Worm (Caenorhabditis elegans): ENCODE results near the gene K12H6.6.

K12H6.6 gene

DNA sequence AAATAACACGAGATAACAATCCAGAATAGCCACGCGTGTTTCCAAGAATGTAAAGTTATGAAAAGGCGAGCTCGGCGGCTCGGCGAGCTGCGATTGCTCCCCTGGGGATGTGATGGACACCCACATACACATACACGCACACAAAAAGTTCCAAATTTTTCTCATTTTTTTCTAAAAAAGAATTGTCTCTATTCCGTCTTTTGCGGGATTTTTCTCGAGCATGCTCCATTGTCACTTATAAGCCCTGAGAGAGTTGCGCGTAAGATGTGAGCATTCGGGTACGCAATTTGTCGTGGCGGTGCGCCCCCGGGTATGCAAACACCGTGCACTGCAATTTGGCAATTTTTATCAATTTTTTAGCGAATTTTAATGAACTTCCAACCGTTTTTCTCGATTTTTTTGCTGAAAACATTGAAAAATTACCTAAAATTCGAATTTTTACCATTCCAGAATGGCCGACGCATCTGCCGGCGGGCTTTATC, 44.0 kb downstream of the K12H6.6 start, which contains the start of the genes F08D12.12 and srpa-72 (continued):
- TF ChIP-seq K12H6.12 (tag; optimal IDR thresholded peaks at IDR 0.05) (no peak), tbp1 (GFP tag; optimal IDR thresholded peaks at IDR 0.05) (peak; percentile 30)

DNA sequence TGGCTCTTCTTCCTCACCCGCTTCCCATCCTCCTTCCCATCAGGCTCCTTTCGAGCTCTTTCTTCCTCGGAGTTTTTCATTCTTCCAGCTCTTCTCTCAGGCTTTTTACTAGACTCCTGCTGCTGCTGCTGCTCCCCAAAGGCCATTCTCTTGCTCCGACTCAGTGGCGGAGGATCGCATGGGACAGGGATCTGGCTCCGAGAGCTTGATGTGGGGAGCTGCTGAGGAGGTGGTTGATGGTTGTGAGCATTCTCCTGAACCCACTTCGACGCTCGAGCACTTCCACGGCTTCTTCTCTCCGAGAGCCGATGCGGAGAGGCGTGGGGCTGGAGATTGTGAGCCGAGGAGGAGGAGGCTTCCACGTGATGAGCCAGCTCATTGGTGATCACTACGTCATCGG, 45.2 kb downstream of the K12H6.6 start:
- TF ChIP-seq zfh-2 (GFP tag; conservative IDR thresholded peaks at IDR 0.05), result peak; percentile 88
- 0 out of 2 replicates have a peak, but pooled peaks have one; percentile 64 for TF ChIP-seq F37B4.10 (GFP tag; IDR thresholded peaks at IDR 0.05)
- TF ChIP-seq egrh-3 (GFP tag; IDR thresholded peaks at IDR 0.05), result peak; percentile 86; the same call in 1 of the 2 replicates
- no peak for TF ChIP-seq ztf-3 (GFP tag; optimal IDR thresholded peaks at IDR 0.05)

DNA sequence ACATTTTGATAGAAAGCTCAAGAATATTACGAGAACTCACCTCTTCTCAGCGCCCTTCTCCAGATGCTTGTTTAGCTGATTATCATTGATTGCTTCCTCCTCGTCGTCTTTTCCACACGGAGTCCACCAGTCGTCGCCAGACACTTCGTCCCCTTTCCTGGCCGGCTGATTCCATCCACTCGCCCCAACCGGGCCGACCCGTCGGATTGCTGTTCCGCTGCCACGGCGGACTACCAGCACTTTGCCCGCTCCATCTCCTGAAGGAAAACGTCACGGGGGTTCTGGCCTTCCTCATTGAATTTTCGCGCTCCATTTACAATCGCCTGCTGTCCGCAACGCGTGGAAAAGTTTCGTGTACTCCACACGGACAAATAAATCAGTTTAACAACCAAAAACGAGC, 47.7 kb downstream of the K12H6.6 start:
- TF ChIP-seq lin-26 (GFP tag; IDR thresholded peaks at IDR 0.05) (no peak), F23B12.7 (tag; optimal IDR thresholded peaks at IDR 0.05; ENCODE audit: insufficient read depth) (no peak), sptf-2 (GFP tag; optimal IDR thresholded peaks at IDR 0.05) (no peak), madf-8 (GFP tag; conservative IDR thresholded peaks at IDR 0.05) (no peak), nhr-120 (GFP tag; IDR thresholded peaks at IDR 0.05) (no peak), sdz-38 (tag; optimal IDR thresholded peaks at IDR 0.05) (no peak), F49E8.2 (tag; optimal IDR thresholded peaks at IDR 0.05; ENCODE audit: insufficient read depth) (no peak), lsl-1 (GFP tag; optimal IDR thresholded peaks at IDR 0.05) (no peak), ztf-28 (GFP tag; IDR thresholded peaks at IDR 0.05) (no peak), snpc-1.1 (tag; optimal IDR thresholded peaks at IDR 0.05; ENCODE audit: insufficient read depth) (no peak), cebp-1 (GFP tag; IDR thresholded peaks at IDR 0.05) (no peak), cebp-1 (tag; optimal IDR thresholded peaks at IDR 0.05) (no peak), akir-1 (GFP tag; optimal IDR thresholded peaks at IDR 0.05) (no peak), zfh-2 (GFP tag; conservative IDR thresholded peaks at IDR 0.05) (peak; percentile 73), rcor-1 (GFP tag; IDR thresholded peaks at IDR 0.05) (no peak), egrh-3 (GFP tag; IDR thresholded peaks at IDR 0.05) (peak; percentile 63; the same call in 1 of the 2 replicates)

DNA sequence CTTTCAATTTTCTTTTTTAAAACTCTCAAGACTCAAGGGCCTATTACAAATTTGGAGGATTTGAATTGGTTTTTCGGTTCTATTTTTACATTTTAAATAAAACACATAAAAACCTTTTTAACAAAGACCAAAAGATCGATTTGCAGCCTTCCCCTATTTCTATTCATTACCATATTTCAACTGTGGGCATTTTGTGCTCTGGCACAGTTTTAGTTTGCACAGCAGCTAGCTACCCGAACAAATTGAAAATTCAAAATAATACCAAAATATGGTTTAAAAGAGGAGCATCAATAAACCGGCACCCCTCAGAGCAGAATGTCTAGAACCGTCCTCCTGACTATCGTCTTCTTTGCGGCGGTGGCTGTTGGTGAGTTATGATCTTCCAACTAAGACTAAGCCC, 49.7 kb downstream of the K12H6.6 start, which contains the start of gene F08D12.2:
TSS of gene F08D12.2 (plus strand) at position 301 of the 400 bp plus-strand sequence.
- TF ChIP-seq Y53G8AR.9 (GFP tag; conservative IDR thresholded peaks at IDR 0.05) (no peak), athp-1 (tag; optimal IDR thresholded peaks at IDR 0.05) (no peak), cebp-2 (GFP tag; IDR thresholded peaks at IDR 0.05) (no peak), lir-1 (GFP tag; conservative IDR thresholded peaks at IDR 0.05) (no peak)

DNA sequence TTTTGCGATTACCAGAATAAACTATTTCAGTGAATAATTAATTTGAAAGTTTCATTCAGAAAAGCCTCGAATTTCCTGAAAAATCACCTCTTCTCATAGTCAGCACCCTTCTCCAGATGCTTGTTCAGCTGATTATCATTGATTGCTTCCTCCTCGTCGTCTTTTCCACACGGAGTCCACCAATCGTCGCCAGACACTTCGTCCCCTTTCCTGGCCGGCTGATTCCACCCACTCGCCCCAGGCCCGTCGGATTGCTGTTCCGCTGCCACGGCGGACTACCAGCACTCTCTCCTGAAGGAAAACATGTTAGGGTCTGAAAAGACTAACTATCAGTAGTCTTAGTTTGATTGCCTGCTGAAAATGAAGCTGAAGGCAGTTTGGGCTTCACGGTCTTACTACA, 50.2 kb downstream of the K12H6.6 start:
- TF ChIP-seq zfh-2 (GFP tag; conservative IDR thresholded peaks at IDR 0.05), result peak; percentile 50
- no peak for TF ChIP-seq ztf-28 (GFP tag; IDR thresholded peaks at IDR 0.05)

DNA sequence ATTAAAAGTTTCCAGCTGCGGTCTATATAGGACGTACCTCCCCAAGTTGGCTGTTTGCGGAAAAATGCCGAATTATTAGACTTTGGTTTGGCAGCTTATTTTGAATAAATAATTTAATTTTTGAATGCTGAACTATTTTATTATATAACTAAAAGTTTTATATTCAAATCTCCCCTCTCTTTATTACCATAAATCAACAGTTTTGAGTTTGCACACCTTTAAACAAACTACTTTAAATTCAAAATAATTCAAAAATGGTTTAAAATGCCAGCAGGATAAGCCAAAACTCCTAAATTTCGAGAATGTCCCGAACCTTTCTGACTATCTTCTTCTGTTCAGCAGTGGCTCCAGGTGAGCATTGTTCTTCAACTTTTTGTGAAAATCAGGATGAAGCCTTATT, 51.8 kb downstream of the K12H6.6 start, which contains the start of gene F08D12.3:
TSS of gene F08D12.3 (plus strand) at position 301 of the 400 bp plus-strand sequence.
- TF ChIP-seq F49E8.2 (tag; optimal IDR thresholded peaks at IDR 0.05; ENCODE audit: insufficient read depth) (no peak), snpc-1.1 (tag; optimal IDR thresholded peaks at IDR 0.05; ENCODE audit: insufficient read depth) (no peak), madf-3 (GFP tag; IDR thresholded peaks at IDR 0.05) (no peak), snpc-3.4 (tag; optimal IDR thresholded peaks at IDR 0.05) (no peak), unc-130 (GFP tag; optimal IDR thresholded peaks at IDR 0.05) (no peak)

Measured in whole organism, young adult.